Fruit fly (Drosophila melanogaster) whole organism, embryonic: ENCODE results near the gene Sbf.

Experiments
- BEAF-32 ChIP-seq: fragments of 200-800 bp; sonication (Bioruptor generic); optimal IDR thresholded peaks from 3 replicates; lab custom pipeline; 2017; ENCODE audit warnings: missing biosample characterization, missing genetic modification characterization, mild to moderate bottlenecking, moderate library complexity, missing genetic modification reagents
- Bdp1 ChIP-seq: fragments of 200-800 bp; sonication (Bioruptor generic); optimal IDR thresholded peaks from 3 replicates; lab custom pipeline; 2016; ENCODE audit warnings: missing biosample characterization, missing genetic modification characterization
- CG10366 ChIP-seq: fragments of 200-800 bp; sonication (Bioruptor generic); IDR thresholded peaks from 2 replicates; pipeline ENCODE4 v1.3.6; 2022; ENCODE audit warnings: missing biosample characterization, missing genetic modification characterization
- CG11456 ChIP-seq: fragments of 200-800 bp; sonication (Bioruptor generic); IDR thresholded peaks from 3 replicates; pipeline ENCODE4 v1.3.6; 2022; ENCODE audit warnings: missing biosample characterization, missing genetic modification characterization
- CG14965 ChIP-seq: fragments of 200-800 bp; sonication (Bioruptor generic); optimal IDR thresholded peaks from 2 replicates; lab custom pipeline; 2016; ENCODE audit warnings: missing biosample characterization, missing genetic modification characterization, borderline replicate concordance
- CG15514 ChIP-seq: fragments of 200-800 bp; sonication (Bioruptor generic); optimal IDR thresholded peaks from 3 replicates; lab custom pipeline; 2017; ENCODE audit warnings: missing biosample characterization, missing genetic modification characterization, mild to moderate bottlenecking, moderate library complexity, missing genetic modification reagents
- CG16813 ChIP-seq: fragments of 200-800 bp; sonication (Bioruptor generic); IDR thresholded peaks from 3 replicates; pipeline ENCODE4 v1.3.6; 2022; ENCODE audit warnings: missing biosample characterization, missing genetic modification characterization; ENCODE audit not compliant: partially characterized antibody
- CG16815 ChIP-seq: fragments of 200-800 bp; sonication (Bioruptor generic); optimal IDR thresholded peaks from 3 replicates; lab custom pipeline; 2017; ENCODE audit warnings: missing biosample characterization, mild to moderate bottlenecking, missing genetic modification characterization
- CG17568 ChIP-seq: fragments of 200-800 bp; sonication (Bioruptor generic); optimal IDR thresholded peaks from 2 replicates; lab custom pipeline; 2018; ENCODE audit warnings: missing biosample characterization, mild to moderate bottlenecking, missing genetic modification characterization, moderate library complexity
- CG18764 ChIP-seq: fragments of 200-800 bp; sonication (Bioruptor generic); optimal IDR thresholded peaks from 3 replicates; lab custom pipeline; 2016; ENCODE audit warnings: missing biosample characterization, missing genetic modification characterization
- CG2120 ChIP-seq: fragments of 200-800 bp; sonication (Bioruptor generic); optimal IDR thresholded peaks from 3 replicates; lab custom pipeline; 2016; ENCODE audit warnings: missing biosample characterization, missing genetic modification characterization
- CG30403 ChIP-seq: fragments of 200-800 bp; sonication (Bioruptor generic); optimal IDR thresholded peaks from 3 replicates; lab custom pipeline; 2016; ENCODE audit warnings: missing biosample characterization, missing genetic modification characterization
- CG32532 ChIP-seq: fragments of 200-800 bp; sonication (Bioruptor generic); IDR thresholded peaks from 2 replicates; pipeline ENCODE4 v1.3.6; 2022; ENCODE audit warnings: missing biosample characterization, missing genetic modification characterization
- CG3847 ChIP-seq: fragments of 200-800 bp; sonication (Bioruptor generic); IDR thresholded peaks from 2 replicates; pipeline ENCODE4 v1.3.6; 2022; ENCODE audit warnings: missing biosample characterization, missing genetic modification characterization
- CG4424 ChIP-seq: fragments of 200-800 bp; sonication (Bioruptor generic); optimal IDR thresholded peaks from 3 replicates; lab custom pipeline; 2016; ENCODE audit warnings: missing biosample characterization, missing genetic modification characterization
- CG4707 ChIP-seq: fragments of 200-800 bp; sonication (Bioruptor generic); optimal IDR thresholded peaks from 2 replicates; lab custom pipeline; 2018; ENCODE audit warnings: missing biosample characterization, mild to moderate bottlenecking, missing genetic modification characterization, moderate library complexity
- CG5180 ChIP-seq: fragments of 200-800 bp; sonication (Bioruptor generic); optimal IDR thresholded peaks from 3 replicates; lab custom pipeline; 2017; ENCODE audit warnings: missing biosample characterization, missing genetic modification characterization, mild to moderate bottlenecking, moderate library complexity, missing genetic modification reagents
- CG6654 ChIP-seq: fragments of 200-800 bp; sonication (Bioruptor generic); optimal IDR thresholded peaks from 2 replicates; lab custom pipeline; 2017; ENCODE audit warnings: missing biosample characterization, mild to moderate bottlenecking, missing genetic modification characterization
- CG6854 ChIP-seq: fragments of 200-800 bp; sonication (Bioruptor generic); optimal IDR thresholded peaks from 3 replicates; lab custom pipeline; 2017; ENCODE audit warnings: missing biosample characterization, mild to moderate bottlenecking, missing genetic modification characterization
- CG8924 ChIP-seq: fragments of 200-800 bp; optimal IDR thresholded peaks from 3 replicates; lab custom pipeline; 2019; ENCODE audit warnings: missing biosample characterization, mild to moderate bottlenecking, missing genetic modification characterization, moderate library complexity
- CG9437 ChIP-seq: fragments of 200-800 bp; sonication (Bioruptor generic); optimal IDR thresholded peaks from 2 replicates; lab custom pipeline; 2018; ENCODE audit warnings: missing biosample characterization, mild to moderate bottlenecking, missing genetic modification characterization
- CG9876 ChIP-seq: fragments of 200-800 bp; sonication (Bioruptor generic); optimal IDR thresholded peaks from 2 replicates; lab custom pipeline; 2016; ENCODE audit warnings: missing biosample characterization, missing genetic modification characterization
- CTCF ChIP-seq: fragments of 200-800 bp; sonication (Bioruptor generic); optimal IDR thresholded peaks from 2 replicates; lab custom pipeline; 2017; ENCODE audit warnings: missing biosample characterization, mild to moderate bottlenecking, missing genetic modification characterization, moderate library complexity
- Dp ChIP-seq: fragments of 200-800 bp; sonication (Bioruptor generic); optimal IDR thresholded peaks from 2 replicates; lab custom pipeline; 2018; ENCODE audit warnings: missing biosample characterization, mild to moderate bottlenecking, missing genetic modification characterization, moderate library complexity
- E2f2 ChIP-seq: fragments of 200-800 bp; sonication (Bioruptor generic); IDR thresholded peaks from 2 replicates; pipeline ENCODE4 v1.3.6; 2022; ENCODE audit warnings: missing biosample characterization, missing genetic modification characterization
- ERR ChIP-seq: fragments of 200-800 bp; sonication (Bioruptor generic); optimal IDR thresholded peaks from 2 replicates; lab custom pipeline; 2016; ENCODE audit warnings: missing biosample characterization, missing genetic modification characterization
- HmgZ ChIP-seq: fragments of 200-800 bp; sonication (Bioruptor generic); optimal IDR thresholded peaks from 2 replicates; lab custom pipeline; 2018; ENCODE audit warnings: missing biosample characterization, mild to moderate bottlenecking, missing genetic modification characterization
- Hmr ChIP-seq: fragments of 200-800 bp; sonication (Bioruptor generic); optimal IDR thresholded peaks from 3 replicates; lab custom pipeline; 2017; ENCODE audit warnings: mild to moderate bottlenecking, missing biosample characterization, missing genetic modification reagents, missing genetic modification characterization
- MBD-R2 ChIP-seq: fragments of 200-800 bp; sonication (Bioruptor generic); IDR thresholded peaks from 2 replicates; pipeline ENCODE4 v1.3.6; 2022; ENCODE audit warnings: missing biosample characterization, missing genetic modification characterization
- Med ChIP-seq: fragments of 200-800 bp; sonication (Bioruptor generic); peaks from one replicate; lab custom pipeline; 2016; ENCODE audit warnings: missing biosample characterization, missing genetic modification characterization, mild to moderate bottlenecking, inconsistent platforms, moderate library complexity
- Opbp ChIP-seq: fragments of 200-800 bp; sonication (Bioruptor generic); IDR thresholded peaks from 3 replicates; pipeline ENCODE4 v1.3.6; 2022; ENCODE audit warnings: missing biosample characterization, missing genetic modification characterization; ENCODE audit not compliant: partially characterized antibody
- Scr ChIP-seq: fragments of 200-800 bp; sonication (Bioruptor generic); IDR thresholded peaks from 2 replicates; pipeline ENCODE4 v1.3.6; 2022; ENCODE audit warnings: missing biosample characterization, missing genetic modification characterization; ENCODE audit not compliant: partially characterized antibody
- abd-A ChIP-seq: fragments of 200-800 bp; sonication (Bioruptor generic); optimal IDR thresholded peaks from 3 replicates; lab custom pipeline; 2019; ENCODE audit warnings: missing biosample characterization, mild to moderate bottlenecking, missing genetic modification characterization, moderate library complexity
- al ChIP-seq: fragments of 200-800 bp; sonication (Bioruptor generic); IDR thresholded peaks from 2 replicates; pipeline ENCODE4 v1.3.6; 2022; ENCODE audit warnings: missing biosample characterization, missing genetic modification characterization
- bbx ChIP-seq: fragments of 200-800 bp; sonication (Bioruptor generic); IDR thresholded peaks from 2 replicates; pipeline ENCODE4 v1.3.6; 2022; ENCODE audit warnings: missing biosample characterization, missing genetic modification characterization; ENCODE audit not compliant: partially characterized antibody
- caup ChIP-seq: fragments of 200-800 bp; sonication (Bioruptor generic); optimal IDR thresholded peaks from 3 replicates; lab custom pipeline; 2017; ENCODE audit warnings: missing biosample characterization, mild to moderate bottlenecking, missing genetic modification characterization, moderate library complexity; ENCODE audit not compliant: severe bottlenecking
- chinmo ChIP-seq: fragments of 200-800 bp; sonication (Bioruptor generic); IDR thresholded peaks from 4 replicates; pipeline ENCODE4 v1.3.6; 2022; ENCODE audit warnings: missing biosample characterization, missing genetic modification characterization; ENCODE audit not compliant: partially characterized antibody
- ci ChIP-seq: fragments of 200-800 bp; sonication (Bioruptor generic); IDR thresholded peaks from 3 replicates; pipeline ENCODE4 v1.3.6; 2022; ENCODE audit warnings: missing biosample characterization, missing genetic modification characterization
- cwo ChIP-seq: fragments of 200-800 bp; sonication (Bioruptor generic); optimal IDR thresholded peaks from 3 replicates; lab custom pipeline; 2017; ENCODE audit warnings: missing biosample characterization, missing genetic modification characterization, mild to moderate bottlenecking, moderate library complexity, missing genetic modification reagents
- dm ChIP-seq: fragments of 200-800 bp; sonication (Bioruptor generic); optimal IDR thresholded peaks from 3 replicates; lab custom pipeline; 2016; ENCODE audit warnings: missing biosample characterization, missing genetic modification characterization
- exex ChIP-seq: fragments of 200-800 bp; sonication (Bioruptor generic); optimal IDR thresholded peaks from 4 replicates; lab custom pipeline; 2018; ENCODE audit warnings: missing biosample characterization, mild to moderate bottlenecking, missing genetic modification characterization, moderate library complexity
- kah ChIP-seq: fragments of 200-800 bp; sonication (Bioruptor generic); optimal IDR thresholded peaks from 2 replicates; lab custom pipeline; 2018; ENCODE audit warnings: missing biosample characterization, mild to moderate bottlenecking, missing genetic modification characterization
- klu ChIP-seq: fragments of 200-800 bp; sonication (Bioruptor generic); IDR thresholded peaks from 2 replicates; pipeline ENCODE4 v1.3.6; 2022; ENCODE audit warnings: missing biosample characterization, missing genetic modification characterization
- lbe ChIP-seq: fragments of 200-800 bp; sonication (Bioruptor generic); optimal IDR thresholded peaks from 2 replicates; lab custom pipeline; 2016; ENCODE audit warnings: missing biosample characterization, mild to moderate bottlenecking, missing genetic modification characterization
- otp ChIP-seq: fragments of 200-800 bp; sonication (Bioruptor generic); IDR thresholded peaks from 3 replicates; pipeline ENCODE4, ENCODE4 v1.3.6; 2022; ENCODE audit warnings: missing biosample characterization, missing genetic modification characterization
- pzg ChIP-seq: fragments of 200-800 bp; sonication (Bioruptor generic); optimal IDR thresholded peaks from 3 replicates; lab custom pipeline; 2018; ENCODE audit warnings: missing biosample characterization, mild to moderate bottlenecking, missing genetic modification characterization, moderate library complexity
- row ChIP-seq: fragments of 200-800 bp; sonication (Bioruptor generic); IDR thresholded peaks from 3 replicates; pipeline ENCODE4 v1.3.6; 2022; ENCODE audit warnings: missing biosample characterization, missing genetic modification characterization
- sens ChIP-seq: fragments of 200-800 bp; sonication (Bioruptor generic); peaks from one replicate; lab custom pipeline; 2016; ENCODE audit warnings: missing biosample characterization, missing genetic modification characterization
- tin ChIP-seq: fragments of 200-800 bp; sonication (Bioruptor generic); optimal IDR thresholded peaks from 3 replicates; lab custom pipeline; 2016; ENCODE audit warnings: missing biosample characterization, missing genetic modification characterization
- tx ChIP-seq: fragments of 200-800 bp; sonication (Bioruptor generic); optimal IDR thresholded peaks from 2 replicates; lab custom pipeline; 2016; ENCODE audit warnings: missing biosample characterization, missing genetic modification characterization
- usp ChIP-seq: fragments of >200 bp; optimal IDR thresholded peaks from 2 replicates; lab custom pipeline; 2017; ENCODE audit warnings: missing biosample characterization, missing genetic modification characterization
- wor ChIP-seq: fragments of 200-800 bp; sonication (Bioruptor generic); IDR thresholded peaks from 2 replicates; pipeline ENCODE4 v1.3.6; 2022; ENCODE audit warnings: missing biosample characterization, missing genetic modification characterization

Sbf gene

dm6 chr3R:11822266-11822665, 25.5 kb upstream of the Sbf start, which contains the start of gene Kyat (continued):
- TF ChIP-seq usp (GFP tag; lab: Kevin White, UChicago) (no peak), CG30403 (GFP tag; lab: Kevin White, UChicago) (no peak), cwo (no peak), CG15514 (GFP tag; lab: Kevin White, UChicago) (peak; percentile 35), CG6654 (GFP tag; lab: Kevin White, UChicago) (no peak), otp (GFP tag; lab: Robert Waterston, UW) (no peak), row (GFP tag; lab: Robert Waterston, UW) (peak; percentile 33; the same call in 2 of the 3 replicates), CG32532 (GFP tag; lab: Robert Waterston, UW) (no peak), al (GFP tag; lab: Robert Waterston, UW) (no peak), BEAF-32 (GFP tag; lab: Kevin White, UChicago) (peak; percentile 96), dm (GFP tag; lab: Kevin White, UChicago) (no peak), exex (tag; lab: Kevin White, UChicago) (no peak), kah (GFP tag; lab: Kevin White, UChicago) (no peak), CG4707 (no peak), CG9437 (no peak), CG4424 (GFP tag; lab: Kevin White, UChicago) (no peak), MBD-R2 (GFP tag; lab: Robert Waterston, UW) (peak; percentile 67), ci (GFP tag; lab: Robert Waterston, UW) (no peak), chinmo (GFP tag; lab: Robert Waterston, UW) (peak; percentile 98), CG5180 (no peak), CG8924 (peak; percentile 18), CG6854 (GFP tag; lab: Kevin White, UChicago) (no peak), CG18764 (GFP tag; lab: Kevin White, UChicago) (no peak), HmgZ (tag; lab: Kevin White, UChicago) (peak; percentile 69), CG10366 (no peak), CG9876 (GFP tag; lab: Kevin White, UChicago) (no peak), CG2120 (GFP tag; lab: Kevin White, UChicago) (peak; percentile 12), CG3847 (GFP tag; lab: Robert Waterston, UW) (no peak), E2f2 (peak; percentile 95), Dp (GFP tag; lab: Kevin White, UChicago) (peak; percentile 96), CG16815 (GFP tag; lab: Kevin White, UChicago) (no peak), klu (GFP tag; lab: Robert Waterston, UW) (no peak), CG17568 (GFP tag; lab: Kevin White, UChicago) (no peak), lbe (GFP tag; lab: Kevin White, UChicago) (peak; percentile 7), Bdp1 (GFP tag; lab: Kevin White, UChicago) (no peak), ERR (GFP tag; lab: Kevin White, UChicago) (peak; percentile 42), CG14965 (GFP tag; lab: Kevin White, UChicago) (no peak), wor (GFP tag; lab: Robert Waterston, UW) (no peak), pzg (GFP tag; lab: Kevin White, UChicago) (peak; percentile 90), Hmr (GFP tag; lab: Kevin White, UChicago) (no peak), caup (GFP tag; lab: Kevin White, UChicago) (no peak), CG11456 (no peak), CTCF (GFP tag; lab: Kevin White, UChicago) (peak; percentile 43), tin (GFP tag; lab: Kevin White, UChicago) (no peak), Scr (GFP tag; lab: Robert Waterston, UW) (peak; percentile 96), sens (peak; percentile 67), CG16813 (peak; percentile 97), Med (GFP tag; lab: Kevin White, UChicago) (peak; percentile 79), bbx (GFP tag; lab: Robert Waterston, UW) (peak; percentile 99), abd-A (tag; lab: Kevin White, UChicago) (no peak), Opbp (GFP tag; lab: Robert Waterston, UW) (peak; percentile 97), tx (GFP tag; lab: Kevin White, UChicago) (no peak)
